Fruit fly (Drosophila melanogaster): ENCODE data around the gene Dbct.

Gene Dbct

DNA sequence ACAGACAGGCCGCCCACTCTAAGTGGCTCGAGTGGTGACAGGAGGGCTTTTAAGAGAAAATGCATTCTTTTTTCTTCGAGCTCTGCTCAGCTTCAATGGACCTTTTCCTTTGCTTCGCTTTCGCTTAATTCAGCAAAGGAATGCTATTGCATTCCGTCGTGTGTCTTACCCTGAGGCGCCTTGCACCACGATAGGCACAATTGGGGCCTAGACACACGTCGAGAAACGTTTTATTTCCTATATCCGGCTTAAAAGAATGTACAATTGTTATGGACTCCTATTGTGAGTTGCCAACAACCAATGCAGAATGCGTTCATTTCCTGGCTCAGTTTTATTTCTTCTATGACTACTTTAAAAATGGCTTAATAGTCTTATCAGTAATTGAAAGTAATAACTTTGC lies 5.2 kb downstream of the Dbct start (continued):
- TF ChIP-seq Lhr (GFP tag; optimal IDR thresholded peaks at IDR 0.05) (no peak), CG6272 (GFP tag; IDR thresholded peaks at IDR 0.05) (no peak), nerfin-1 (tag; optimal IDR thresholded peaks at IDR 0.05) (peak; percentile 1), CG3065 (GFP tag; optimal IDR thresholded peaks at IDR 0.05) (no peak), caup (GFP tag; optimal IDR thresholded peaks at IDR 0.05; ENCODE audit: severe bottlenecking) (no peak), Neu2 (GFP tag; optimal IDR thresholded peaks at IDR 0.05; ENCODE audit: borderline replicate concordance) (no peak), nau (GFP tag; optimal IDR thresholded peaks at IDR 0.05) (no peak), HLH4C (GFP tag; IDR thresholded peaks at IDR 0.05; ENCODE audit: partially characterized antibody) (0 out of 3 replicates have a peak, but pooled peaks have one; percentile 8), Fer2 (tag; optimal IDR thresholded peaks at IDR 0.05) (no peak), CG7786 (GFP tag; optimal IDR thresholded peaks at IDR 0.05) (no peak), CG3726 (GFP tag; IDR thresholded peaks at IDR 0.05) (no peak), CG3838 (GFP tag; optimal IDR thresholded peaks at IDR 0.05) (no peak), CG15696 (tag; optimal IDR thresholded peaks at IDR 0.05) (peak; percentile 1), Aef1 (GFP tag; IDR thresholded peaks at IDR 0.05) (no peak), CG30020 (tag; optimal IDR thresholded peaks at IDR 0.05) (peak; percentile 22), D (optimal IDR thresholded peaks at IDR 0.05) (no peak), D (GFP tag; optimal IDR thresholded peaks at IDR 0.05) (no peak), CG7271 (tag; optimal IDR thresholded peaks at IDR 0.05) (peak; percentile 6), grn (GFP tag; optimal IDR thresholded peaks at IDR 0.05) (no peak), ssp (GFP tag; IDR thresholded peaks at IDR 0.05) (no peak), phol (tag; optimal IDR thresholded peaks at IDR 0.05) (peak; percentile 6), Sox102F (GFP tag; optimal IDR thresholded peaks at IDR 0.05) (no peak), CG6854 (GFP tag; optimal IDR thresholded peaks at IDR 0.05) (no peak), HHEX (GFP tag; optimal IDR thresholded peaks at IDR 0.05) (no peak), CG11247 (GFP tag; IDR thresholded peaks at IDR 0.05) (no peak), schlank (tag; optimal IDR thresholded peaks at IDR 0.05) (no peak), CG18764 (GFP tag; optimal IDR thresholded peaks at IDR 0.05) (peak; percentile 96), CG1832 (GFP tag; optimal IDR thresholded peaks at IDR 0.05) (no peak), luna (GFP tag; optimal IDR thresholded peaks at IDR 0.05) (no peak), Dek (tag; optimal IDR thresholded peaks at IDR 0.05) (no peak), Asciz (GFP tag; optimal IDR thresholded peaks at IDR 0.05) (no peak), nerfin-2 (GFP tag; IDR thresholded peaks at IDR 0.05; ENCODE audit: partially characterized antibody) (no peak)

DNA sequence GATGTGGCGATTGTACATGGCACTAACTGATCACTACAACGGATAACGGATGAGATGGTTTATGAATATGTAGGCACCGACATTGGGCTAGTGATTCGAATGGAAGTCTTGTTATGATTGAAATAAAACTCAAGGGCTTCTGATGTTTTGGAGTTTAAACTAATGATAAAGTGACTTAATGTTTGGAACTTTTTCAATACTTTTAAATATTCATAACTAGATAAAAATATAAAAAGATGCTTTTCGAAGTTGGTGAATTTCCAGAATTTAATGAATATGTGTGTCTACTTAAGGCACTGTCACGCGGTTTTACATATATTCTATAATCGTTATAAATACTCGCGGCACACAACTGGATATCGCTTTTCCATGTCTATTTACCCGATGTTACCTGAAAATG lies 10.0 kb downstream of the Dbct start, which contains the start of gene CG9072:
TSS of gene CG9072 (minus strand) at position 101 of the 400 bp plus-strand sequence.
- TF ChIP-seq Vsx1 (GFP tag; optimal IDR thresholded peaks at IDR 0.05): no peak
- TF ChIP-seq esg (GFP tag; conservative IDR thresholded peaks at IDR 0.05): no peak
- no peak for TF ChIP-seq CG15479 (GFP tag; optimal IDR thresholded peaks at IDR 0.05)

DNA sequence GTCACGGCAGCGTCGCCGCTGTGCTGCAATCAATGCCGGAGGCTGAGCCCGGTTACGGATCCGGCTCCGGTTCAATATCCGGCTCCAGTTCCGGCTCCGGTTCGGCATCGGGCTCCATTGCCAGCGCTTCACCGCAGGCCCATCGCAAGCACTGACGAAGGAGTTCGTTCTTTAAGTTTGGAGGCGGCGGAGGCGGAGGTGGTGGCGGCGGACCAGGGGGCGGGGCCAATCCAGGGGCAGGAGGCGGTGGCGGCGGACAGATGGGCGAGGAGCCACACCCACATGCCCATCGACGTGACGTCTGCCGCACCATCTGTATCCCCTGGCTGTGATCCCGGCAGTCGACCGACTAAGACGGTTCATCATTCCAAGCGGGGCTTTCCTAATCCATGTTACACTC lies 26.0 kb downstream of the Dbct start:
- TF ChIP-seq Sox100B (GFP tag; optimal IDR thresholded peaks at IDR 0.05) (no peak), CG11398 (GFP tag; optimal IDR thresholded peaks at IDR 0.05) (no peak), pros (GFP tag; optimal IDR thresholded peaks at IDR 0.05) (no peak), CG12744 (GFP tag; optimal IDR thresholded peaks at IDR 0.05) (no peak), CG15514 (GFP tag; optimal IDR thresholded peaks at IDR 0.05) (peak; percentile 22), CG17612 (GFP tag; IDR thresholded peaks at IDR 0.05) (no peak), chm (GFP tag; IDR thresholded peaks at IDR 0.05) (no peak), Ets97D (GFP tag; optimal IDR thresholded peaks at IDR 0.05) (no peak), bigmax (GFP tag; optimal IDR thresholded peaks at IDR 0.05) (no peak), crp (GFP tag; optimal IDR thresholded peaks at IDR 0.05) (no peak), Gsc (GFP tag; IDR thresholded peaks at IDR 0.05) (no peak), CG10959 (GFP tag; IDR thresholded peaks at IDR 0.05) (no peak), CG7839 (tag; optimal IDR thresholded peaks at IDR 0.05) (no peak), Hr39 (optimal IDR thresholded peaks at IDR 0.05) (peak; percentile 66)

Data from whole organism, embryonic.